Fruit fly (Drosophila melanogaster): Measurements from ENCODE around the gene CG4291.

DNA sequence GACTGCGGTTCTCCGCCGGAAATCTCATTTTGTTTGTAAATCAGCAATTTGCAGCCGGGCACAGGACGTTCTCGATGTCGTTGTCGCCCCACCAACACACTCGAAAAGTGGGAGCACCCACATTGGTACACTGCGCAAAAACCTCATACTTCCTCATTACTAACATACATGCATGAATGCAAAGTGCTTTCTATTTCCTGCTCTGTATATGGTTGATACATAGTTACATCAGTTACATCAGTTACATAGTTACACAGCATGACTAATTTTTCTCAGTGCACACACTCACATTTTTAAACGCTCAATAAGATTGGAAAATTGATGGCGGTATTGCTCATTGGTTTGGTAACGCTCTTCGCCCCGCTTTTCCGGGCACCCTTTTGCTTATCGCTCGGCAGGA is 44.6 kb upstream of the CG4291 start:
- TF ChIP-seq CG8478 (optimal IDR thresholded peaks at IDR 0.05) = no peak
- no peak for TF ChIP-seq CTCF (optimal IDR thresholded peaks at IDR 0.05)

Measured in S2 (cell line).